Fruit fly (Drosophila melanogaster) whole organism, prepupa: ENCODE results near the gene blot.

ENCODE experiments used
- Blimp-1 ChIP-seq: fragments of 200-800 bp; sonication (Bioruptor generic); optimal IDR thresholded peaks from 3 replicates; lab custom pipeline; 2017; ENCODE audit warnings: missing biosample characterization, missing genetic modification characterization, mild to moderate bottlenecking, moderate library complexity, missing genetic modification reagents
- CG10631 ChIP-seq: fragments of 200-800 bp; sonication (Bioruptor generic); optimal IDR thresholded peaks from 2 replicates; lab custom pipeline; 2016; ENCODE audit warnings: missing biosample characterization, missing genetic modification characterization
- CG11294 ChIP-seq: fragments of 200-800 bp; sonication (Bioruptor generic); IDR thresholded peaks from 2 replicates; pipeline ENCODE4 v1.3.6; 2022; ENCODE audit warnings: missing biosample characterization, missing genetic modification characterization
- CG11902 ChIP-seq: fragments of 200-800 bp; sonication (Bioruptor generic); optimal IDR thresholded peaks from 3 replicates; lab custom pipeline; 2016; ENCODE audit warnings: missing biosample characterization, missing genetic modification characterization
- CG1621 ChIP-seq: fragments of 200-800 bp; sonication (Bioruptor generic); optimal IDR thresholded peaks from 3 replicates; lab custom pipeline; 2018; ENCODE audit warnings: missing biosample characterization, mild to moderate bottlenecking, missing genetic modification characterization
- CG16779 ChIP-seq: fragments of 200-800 bp; sonication (Bioruptor generic); optimal IDR thresholded peaks from 3 replicates; lab custom pipeline; 2017; ENCODE audit warnings: missing biosample characterization, mild to moderate bottlenecking, missing genetic modification characterization
- CG3032 ChIP-seq: fragments of 200-800 bp; optimal IDR thresholded peaks from 2 replicates; lab custom pipeline; 2019; ENCODE audit warnings: missing biosample characterization, mild to moderate bottlenecking, missing genetic modification characterization, moderate library complexity
- CG31627 ChIP-seq: fragments of 200-800 bp; sonication (Bioruptor generic); optimal IDR thresholded peaks from 3 replicates; lab custom pipeline; 2016; ENCODE audit warnings: missing biosample characterization, missing genetic modification characterization
- CG32006 ChIP-seq: fragments of 200-800 bp; sonication (Bioruptor generic); optimal IDR thresholded peaks from 3 replicates; lab custom pipeline; 2017; ENCODE audit warnings: missing biosample characterization, mild to moderate bottlenecking, missing genetic modification characterization
- CG34406 ChIP-seq: fragments of 200-800 bp; sonication (Bioruptor generic); optimal IDR thresholded peaks from 3 replicates; lab custom pipeline; 2016; ENCODE audit warnings: missing biosample characterization, missing genetic modification characterization
- CG3919 ChIP-seq: fragments of 200-800 bp; sonication (Bioruptor generic); optimal IDR thresholded peaks from 3 replicates; lab custom pipeline; 2016; ENCODE audit warnings: missing biosample characterization, missing genetic modification characterization
- CG4318 ChIP-seq: fragments of 200-800 bp; sonication (Bioruptor generic); optimal IDR thresholded peaks from 3 replicates; lab custom pipeline; 2017; ENCODE audit warnings: missing biosample characterization, mild to moderate bottlenecking, missing genetic modification characterization
- CG6163 ChIP-seq: fragments of 200-800 bp; sonication (Bioruptor generic); IDR thresholded peaks from 3 replicates; pipeline ENCODE4 v1.3.6; 2022; ENCODE audit warnings: missing biosample characterization, missing genetic modification characterization
- CG6792 ChIP-seq: fragments of 200-800 bp; sonication (Bioruptor generic); optimal IDR thresholded peaks from 3 replicates; lab custom pipeline; 2016; ENCODE audit warnings: missing biosample characterization, missing genetic modification characterization
- CG6808 ChIP-seq: fragments of 200-800 bp; sonication (Bioruptor generic); optimal IDR thresholded peaks from 3 replicates; lab custom pipeline; 2017; ENCODE audit warnings: missing biosample characterization, missing genetic modification characterization, mild to moderate bottlenecking, moderate library complexity, missing genetic modification reagents
- CG6854 ChIP-seq: fragments of 200-800 bp; sonication (Bioruptor generic); optimal IDR thresholded peaks from 2 replicates; lab custom pipeline; 2017; ENCODE audit warnings: missing biosample characterization, mild to moderate bottlenecking, missing genetic modification characterization
- CG7368 ChIP-seq: fragments of 200-800 bp; sonication (Bioruptor generic); optimal IDR thresholded peaks from 3 replicates; lab custom pipeline; 2016; ENCODE audit warnings: missing biosample characterization, missing genetic modification characterization
- CG8119 ChIP-seq: fragments of 200-800 bp; sonication (Bioruptor generic); IDR thresholded peaks from 3 replicates; pipeline ENCODE4 v1.3.6; 2022; ENCODE audit warnings: missing biosample characterization, missing genetic modification characterization
- CG8319 ChIP-seq: fragments of 200-800 bp; sonication (Bioruptor generic); optimal IDR thresholded peaks from 3 replicates; lab custom pipeline; 2016; ENCODE audit warnings: missing biosample characterization, missing genetic modification characterization
- CG9139 ChIP-seq: fragments of 200-800 bp; sonication (Bioruptor generic); optimal IDR thresholded peaks from 3 replicates; lab custom pipeline; 2017; ENCODE audit warnings: missing biosample characterization, mild to moderate bottlenecking, missing genetic modification characterization
- Eip75B ChIP-seq: fragments of 200-800 bp; sonication (Bioruptor generic); optimal IDR thresholded peaks from 3 replicates; lab custom pipeline; 2016; ENCODE audit warnings: missing biosample characterization, missing genetic modification characterization
- Eip78C ChIP-seq: fragments of 200-800 bp; sonication (Bioruptor generic); peaks from one replicate; lab custom pipeline; 2016; ENCODE audit warnings: missing biosample characterization, missing genetic modification characterization
- Eip93F ChIP-seq: fragments of 200-800 bp; sonication (Bioruptor generic); optimal IDR thresholded peaks from 2 replicates; lab custom pipeline; 2016; ENCODE audit warnings: missing biosample characterization, mild to moderate bottlenecking, missing genetic modification characterization
- Ets21C ChIP-seq: fragments of 200-800 bp; sonication (Bioruptor generic); optimal IDR thresholded peaks from 3 replicates; lab custom pipeline; 2016; ENCODE audit warnings: missing biosample characterization, missing genetic modification characterization
- Hr38 ChIP-seq: sonication (Bioruptor generic); optimal IDR thresholded peaks from 2 replicates; lab custom pipeline; 2016; ENCODE audit warnings: missing biosample characterization, missing genetic modification characterization
- Met ChIP-seq: fragments of 200-800 bp; sonication (Bioruptor generic); optimal IDR thresholded peaks from 3 replicates; lab custom pipeline; 2016; ENCODE audit warnings: missing biosample characterization, missing genetic modification characterization
- Smox ChIP-seq: fragments of 200-800 bp; sonication (Bioruptor generic); optimal IDR thresholded peaks from 3 replicates; lab custom pipeline; 2016; ENCODE audit warnings: missing biosample characterization, missing genetic modification characterization
- Sox102F ChIP-seq: fragments of 200-800 bp; sonication (Bioruptor generic); optimal IDR thresholded peaks from 2 replicates; lab custom pipeline; 2016; ENCODE audit warnings: missing biosample characterization, mild to moderate bottlenecking, missing genetic modification characterization
- achi ChIP-seq: fragments of 200-800 bp; sonication (Bioruptor generic); optimal IDR thresholded peaks from 3 replicates; lab custom pipeline; 2016; ENCODE audit warnings: missing biosample characterization, missing genetic modification characterization
- cyc ChIP-seq: fragments of 200-800 bp; sonication (Bioruptor generic); optimal IDR thresholded peaks from 3 replicates; lab custom pipeline; 2016; ENCODE audit warnings: missing biosample characterization, missing genetic modification characterization
- dac ChIP-seq: fragments of 200-800 bp; sonication (Bioruptor generic); optimal IDR thresholded peaks from 2 replicates; lab custom pipeline; 2017; ENCODE audit warnings: missing biosample characterization, mild to moderate bottlenecking, missing genetic modification characterization
- dsx ChIP-seq: fragments of 200-800 bp; optimal IDR thresholded peaks from 3 replicates; lab custom pipeline; 2019; ENCODE audit warnings: missing biosample characterization, mild to moderate bottlenecking, missing genetic modification characterization, moderate library complexity; ENCODE audit not compliant: poor library complexity, severe bottlenecking
- eg ChIP-seq: fragments of 200-800 bp; sonication (Bioruptor generic); IDR thresholded peaks from 3 replicates; pipeline ENCODE4 v1.3.6; 2022; ENCODE audit warnings: missing biosample characterization, missing genetic modification characterization
- esn ChIP-seq: fragments of 200-800 bp; sonication (Bioruptor generic); optimal IDR thresholded peaks from 2 replicates; lab custom pipeline; 2016; ENCODE audit warnings: missing biosample characterization, mild to moderate bottlenecking, missing genetic modification characterization, moderate library complexity
- fd59A ChIP-seq: fragments of 200-800 bp; sonication (Bioruptor generic); optimal IDR thresholded peaks from 2 replicates; lab custom pipeline; 2017; ENCODE audit warnings: missing biosample characterization, mild to moderate bottlenecking, missing genetic modification characterization, missing genetic modification reagents
- fd85E ChIP-seq: fragments of 200-800 bp; sonication (Bioruptor generic); optimal IDR thresholded peaks from 3 replicates; lab custom pipeline; 2016; ENCODE audit warnings: missing biosample characterization, missing genetic modification characterization
- fkh ChIP-seq: fragments of 200-800 bp; sonication (Bioruptor generic); optimal IDR thresholded peaks from 3 replicates; lab custom pipeline; 2017; ENCODE audit warnings: missing biosample characterization, mild to moderate bottlenecking, missing genetic modification characterization, moderate library complexity
- lz ChIP-seq: fragments of 200-800 bp; sonication (Bioruptor generic); optimal IDR thresholded peaks from 3 replicates; lab custom pipeline; 2016; ENCODE audit warnings: missing biosample characterization, missing genetic modification characterization
- net ChIP-seq: fragments of 200-800 bp; sonication (Bioruptor generic); optimal IDR thresholded peaks from 3 replicates; lab custom pipeline; 2016; ENCODE audit warnings: missing biosample characterization, missing genetic modification characterization
- salr ChIP-seq, 2 experiments: fragments of 200-800 bp; sonication (Bioruptor generic); optimal IDR thresholded peaks; 3 replicates each; lab custom pipeline; 2016 to 2018; ENCODE audit warnings: missing biosample characterization in 2 of 2, missing genetic modification characterization in 2 of 2, mild to moderate bottlenecking in 1 of 2
- spab ChIP-seq: fragments of 200-800 bp; sonication (Bioruptor generic); optimal IDR thresholded peaks from 2 replicates; lab custom pipeline; 2017; ENCODE audit warnings: missing biosample characterization, mild to moderate bottlenecking, missing genetic modification characterization, missing genetic modification reagents
- svp ChIP-seq: fragments of 200-800 bp; sonication (Bioruptor generic); peaks from one replicate; lab custom pipeline; 2016; ENCODE audit warnings: missing biosample characterization, missing genetic modification characterization
- vri ChIP-seq: fragments of 200-800 bp; sonication (Bioruptor generic); optimal IDR thresholded peaks from 3 replicates; lab custom pipeline; 2016; ENCODE audit warnings: missing biosample characterization, mild to moderate bottlenecking, missing genetic modification characterization

blot gene

DNA sequence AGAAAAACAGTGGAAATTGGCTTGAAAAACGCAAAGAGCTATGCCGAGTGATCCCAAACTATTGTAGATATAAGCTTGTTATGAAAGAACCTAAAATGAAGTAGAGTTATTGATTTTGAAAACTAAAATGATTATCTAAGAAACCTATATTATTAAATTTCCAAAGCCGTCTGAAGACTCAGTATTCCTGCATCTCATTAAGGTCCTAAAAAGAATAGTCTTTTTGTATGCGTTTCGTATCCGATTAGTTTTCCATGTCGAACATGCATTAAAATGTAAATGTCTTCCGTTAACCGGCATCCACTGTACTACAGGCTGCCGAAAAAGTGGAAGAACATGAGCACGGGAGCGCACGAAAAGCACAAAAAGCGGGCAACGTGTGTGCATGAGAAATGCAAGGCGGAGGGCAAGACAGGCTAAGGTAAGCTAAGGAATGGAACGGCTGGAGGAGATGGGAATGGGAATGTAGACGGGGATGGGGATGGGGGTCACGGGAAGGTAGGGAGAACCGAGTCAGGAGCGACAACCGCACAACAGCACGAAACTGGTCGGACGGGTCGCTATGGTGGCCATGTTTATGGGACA lies 612 bp downstream of the blot start (continued):
- TF ChIP-seq CG6808 (GFP tag; lab: Kevin White, UChicago), result peak; percentile 87
- peak; percentile 33; the same call in 1 of the 3 replicates for TF ChIP-seq CG8119 (GFP tag; lab: Robert Waterston, UW)
- peak; percentile 28 for TF ChIP-seq fd85E
- TF ChIP-seq CG32006 (GFP tag; lab: Kevin White, UChicago), result peak; percentile 68
- TF ChIP-seq CG11294 (GFP tag; lab: Robert Waterston, UW), result no peak
- peak; percentile 84 for TF ChIP-seq achi
- peak; percentile 79 for TF ChIP-seq CG3919 (GFP tag; lab: Kevin White, UChicago)
- TF ChIP-seq CG31627, result peak; percentile 82
- TF ChIP-seq CG4318 (GFP tag; lab: Kevin White, UChicago), result peak; percentile 50
- peak; percentile 48 for TF ChIP-seq CG1621 (tag; lab: Kevin White, UChicago)
- TF ChIP-seq Eip93F (GFP tag; lab: Kevin White, UChicago), result peak; percentile 58
- peak; percentile 89 for TF ChIP-seq Met
- peak; percentile 42 for TF ChIP-seq CG16779 (tag; lab: Kevin White, UChicago)
- TF ChIP-seq vri (GFP tag; lab: Kevin White, UChicago), result peak; percentile 47
- peak; percentile 71 for TF ChIP-seq CG11902 (GFP tag; lab: Kevin White, UChicago)
- peak; percentile 70 for TF ChIP-seq CG7368 (GFP tag; lab: Kevin White, UChicago)
- TF ChIP-seq fd59A (GFP tag; lab: Kevin White, UChicago), result peak; percentile 83
- peak; percentile 75 for TF ChIP-seq CG8319 (GFP tag; lab: Kevin White, UChicago)
- TF ChIP-seq CG3032 (tag; lab: Kevin White, UChicago), result peak; percentile 84
- TF ChIP-seq, all 60 proteins: peak for 55

DNA sequence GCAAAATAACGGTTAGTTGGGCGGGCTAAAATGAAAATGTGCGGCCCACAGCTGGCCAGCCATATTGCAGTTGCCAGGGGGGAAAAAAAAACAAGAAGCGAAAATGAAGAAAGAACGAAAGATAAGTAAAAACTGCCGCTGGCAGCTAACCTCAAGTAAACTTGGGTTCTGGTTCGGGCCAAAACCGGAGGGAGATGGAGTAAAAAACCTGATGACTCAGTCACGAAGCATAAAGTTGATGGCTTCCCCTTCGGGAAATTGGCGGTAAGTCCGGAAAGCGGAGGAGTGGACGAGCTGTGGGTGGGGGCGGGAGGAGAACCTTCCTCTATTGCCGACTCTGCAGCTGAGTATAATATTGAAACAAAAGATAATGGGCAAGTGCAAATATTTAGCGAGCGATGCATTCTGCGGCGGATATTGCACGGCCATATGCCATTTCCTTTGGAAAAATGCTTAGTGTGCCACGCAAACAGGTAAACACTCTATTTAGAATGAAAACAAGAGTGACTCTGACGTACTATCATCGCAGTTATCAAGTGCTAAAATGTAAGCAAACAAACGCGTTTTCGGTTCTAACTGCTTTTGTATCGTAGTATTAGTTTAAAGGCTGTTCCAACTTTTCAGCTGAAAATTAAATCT lies 2.1 kb downstream of the blot start:
- no peak for TF ChIP-seq Blimp-1 (GFP tag; lab: Kevin White, UChicago)
- no peak for TF ChIP-seq net (GFP tag; lab: Kevin White, UChicago)
- TF ChIP-seq CG9139 (GFP tag; lab: Kevin White, UChicago), result no peak
- TF ChIP-seq CG3919 (GFP tag; lab: Kevin White, UChicago), result no peak
- TF ChIP-seq Eip78C (GFP tag; lab: Kevin White, UChicago), result peak; percentile 37
- TF ChIP-seq dac, result no peak
- TF ChIP-seq fkh (GFP tag; lab: Kevin White, UChicago), result peak; percentile 81
- 0 out of 3 replicates have a peak, but pooled peaks have one; percentile 36 for TF ChIP-seq CG6163
- TF ChIP-seq eg, result 0 out of 3 replicates have a peak, but pooled peaks have one; percentile 7
- TF ChIP-seq CG6854 (GFP tag; lab: Kevin White, UChicago), result no peak

DNA sequence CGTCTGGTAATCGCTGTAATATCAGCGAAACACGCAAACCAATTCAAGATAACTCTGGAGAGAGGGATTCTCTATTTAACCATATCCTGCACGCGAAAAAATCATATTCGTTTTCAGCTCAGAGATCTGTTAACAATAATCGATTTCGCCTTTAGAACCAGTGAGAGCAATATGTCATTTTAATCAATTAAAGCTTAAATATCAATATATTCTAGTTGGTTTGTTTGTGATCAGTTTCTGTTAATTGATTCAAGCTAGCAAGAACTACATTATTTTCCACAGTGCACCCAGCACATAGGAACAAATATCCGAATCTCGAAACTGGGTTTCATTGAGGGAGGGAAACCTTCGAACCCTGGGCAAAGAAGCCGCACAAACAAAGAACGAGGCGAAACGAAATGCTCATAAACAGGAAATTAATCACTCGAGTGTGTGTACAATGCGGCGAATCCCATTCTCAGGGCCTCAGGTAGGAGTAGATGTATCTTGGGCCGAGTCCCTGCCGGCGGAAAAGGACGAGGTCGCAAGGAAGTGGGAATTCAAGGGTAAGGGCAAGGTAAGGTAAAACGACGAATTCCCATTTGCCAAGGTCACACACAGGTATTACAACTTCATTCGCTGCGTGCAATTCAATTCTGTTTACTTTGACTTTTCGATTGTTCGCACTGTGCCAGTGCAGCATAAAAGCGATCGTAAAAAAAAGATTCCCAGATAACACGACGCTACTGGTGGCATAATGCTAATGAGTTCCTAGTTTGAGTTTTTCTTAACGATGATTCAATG lies 5.2 kb downstream of the blot start:
- no peak for TF ChIP-seq fd85E
- TF ChIP-seq CG10631 (GFP tag; lab: Kevin White, UChicago), result peak; percentile 64
- peak; percentile 14 for TF ChIP-seq Ets21C (GFP tag; lab: Kevin White, UChicago)
- peak; percentile 63 for TF ChIP-seq esn (GFP tag; lab: Kevin White, UChicago)
- TF ChIP-seq salr (GFP tag; optimal IDR thresholded peaks at IDR 0.05; lab: Kevin White, UChicago), result peak; percentile 28 to 84
- peak; percentile 81 for TF ChIP-seq Eip75B
- TF ChIP-seq CG3919 (GFP tag; lab: Kevin White, UChicago), result peak; percentile 78
- TF ChIP-seq CG6792, result peak; percentile 61
- no peak for TF ChIP-seq vri (GFP tag; lab: Kevin White, UChicago)
- peak; percentile 20 for TF ChIP-seq Sox102F
- peak; percentile 70 for TF ChIP-seq CG34406
- TF ChIP-seq CG16779 (tag; lab: Kevin White, UChicago), result peak; percentile 43
- peak; percentile 40 for TF ChIP-seq lz (GFP tag; lab: Kevin White, UChicago)
- TF ChIP-seq dac, result no peak
- TF ChIP-seq CG11294 (GFP tag; lab: Robert Waterston, UW), result no peak
- TF ChIP-seq spab (GFP tag; lab: Kevin White, UChicago), result peak; percentile 86
- peak; percentile 80 for TF ChIP-seq CG6163
- TF ChIP-seq Smox (GFP tag; lab: Kevin White, UChicago), result peak; percentile 44
- TF ChIP-seq svp (GFP tag; lab: Kevin White, UChicago), result peak; percentile 74
- no peak for TF ChIP-seq CG31627
- peak; percentile 84 for TF ChIP-seq dsx
- TF ChIP-seq CG6808 (GFP tag; lab: Kevin White, UChicago), result peak; percentile 85
- TF ChIP-seq Hr38, result no peak
- TF ChIP-seq CG9139 (GFP tag; lab: Kevin White, UChicago), result peak; percentile 75
- peak; percentile 23 for TF ChIP-seq cyc
- no peak for TF ChIP-seq CG6854 (GFP tag; lab: Kevin White, UChicago)
